Worm (Caenorhabditis elegans) whole organism, L4/young adult: ENCODE data around the gene hpk-1.

Experiments
- W03F9.2 ChIP-seq: fragments of 150-350 bp; optimal IDR thresholded peaks from 2 replicates; lab custom pipeline; 2014; ENCODE audit warnings: missing biosample characterization, missing genetic modification characterization
- him-1 ChIP-seq: sonication (generic microtip); optimal IDR thresholded peaks from 2 replicates; lab custom pipeline; 2016; ENCODE audit warnings: missing genotype, missing genetic modification reagents, missing genetic modification characterization, missing compliant biosample characterization

ce11 chrX:4252047-4252446, 35.0 kb upstream of the hpk-1 start, which contains the start of gene srv-5:
- no peak for TF ChIP-seq him-1
- TF ChIP-seq W03F9.2 (tag; lab: Kevin White, UChicago): no peak
